Worm (Caenorhabditis elegans): ENCODE results near the gene dpm-3.

DNA sequence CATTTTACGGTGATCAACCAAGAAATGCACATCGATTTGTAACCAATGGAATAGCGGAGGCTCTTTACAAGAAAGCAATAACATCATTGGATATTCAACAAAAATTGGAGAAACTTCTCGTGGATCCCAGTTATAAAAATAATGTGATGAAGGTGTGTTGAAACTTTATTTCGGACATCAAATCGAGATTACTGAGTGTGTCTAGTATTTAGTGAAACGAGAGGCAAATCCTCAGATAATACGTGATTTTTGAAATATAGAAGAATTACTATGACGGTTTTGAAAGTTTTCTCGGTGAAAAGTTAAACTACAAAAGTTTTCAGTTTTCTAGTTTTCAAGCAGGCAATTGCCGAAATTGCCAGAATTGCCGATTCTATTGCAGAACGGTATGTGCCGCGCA is 40.4 kb downstream of the dpm-3 start:
- TF ChIP-seq tag-97 (GFP tag; IDR thresholded peaks at IDR 0.05) (no peak), hlh-11 (tag; optimal IDR thresholded peaks at IDR 0.05) (no peak)

Data from whole organism, L4 larva.